Worm (Caenorhabditis elegans) whole organism, midembryonic: Measurements from ENCODE around the gene F16G10.9.

Experiments used
- T22C8.4 ChIP-seq: fragments of 200-800 bp; sonication (Bioruptor generic); IDR thresholded peaks from 2 replicates; pipeline ENCODE4 v1.3.6; 2022; ENCODE audit warnings: missing genetic modification characterization, missing compliant biosample characterization
- cog-1 ChIP-seq: sonication (generic microtip); optimal IDR thresholded peaks from 2 replicates; lab custom pipeline; 2016; ENCODE audit warnings: missing genetic modification characterization, missing compliant biosample characterization
- flt-1 ChIP-seq: fragments of 200-800 bp; sonication (Bioruptor generic); IDR thresholded peaks from 2 replicates; pipeline ENCODE4 v1.3.6; 2022; ENCODE audit warnings: missing genetic modification characterization, missing compliant biosample characterization
- klf-2 ChIP-seq: fragments of 200-800 bp; sonication (Bioruptor generic); conservative IDR thresholded peaks from 2 replicates; pipeline ENCODE4 v1.3.6; 2022; ENCODE audit warnings: missing genetic modification reagents, missing genetic modification characterization, missing compliant biosample characterization
- med-1 ChIP-seq: sonication (generic microtip); optimal IDR thresholded peaks from 2 replicates; lab custom pipeline; 2017; ENCODE audit warnings: missing genetic modification characterization, mild to moderate bottlenecking, missing compliant biosample characterization, antibody characterized with exemption, missing genetic modification reagents; ENCODE audit not compliant: insufficient read depth
- ref-1 ChIP-seq: fragments of 200-800 bp; sonication (Bioruptor generic); conservative IDR thresholded peaks from 2 replicates; pipeline ENCODE4 v1.3.6; 2022; ENCODE audit warnings: missing genetic modification reagents, missing genetic modification characterization, missing compliant biosample characterization
- tab-1 ChIP-seq: fragments of 200-800 bp; sonication (Bioruptor generic); IDR thresholded peaks from 2 replicates; pipeline ENCODE4 v1.3.6; 2022; ENCODE audit warnings: missing genetic modification characterization, missing compliant biosample characterization
- ztf-23 ChIP-seq: fragments of 200-800 bp; sonication (Bioruptor generic); IDR thresholded peaks from 2 replicates; pipeline ENCODE4 v1.3.6; 2022; ENCODE audit warnings: missing genetic modification reagents, missing genetic modification characterization, missing compliant biosample characterization
- ztf-29 ChIP-seq: fragments of 200-800 bp; sonication (Bioruptor generic); IDR thresholded peaks from 2 replicates; pipeline ENCODE4 v1.3.6; 2022; ENCODE audit warnings: missing genetic modification reagents, missing genetic modification characterization, missing compliant biosample characterization

Gene F16G10.9

DNA sequence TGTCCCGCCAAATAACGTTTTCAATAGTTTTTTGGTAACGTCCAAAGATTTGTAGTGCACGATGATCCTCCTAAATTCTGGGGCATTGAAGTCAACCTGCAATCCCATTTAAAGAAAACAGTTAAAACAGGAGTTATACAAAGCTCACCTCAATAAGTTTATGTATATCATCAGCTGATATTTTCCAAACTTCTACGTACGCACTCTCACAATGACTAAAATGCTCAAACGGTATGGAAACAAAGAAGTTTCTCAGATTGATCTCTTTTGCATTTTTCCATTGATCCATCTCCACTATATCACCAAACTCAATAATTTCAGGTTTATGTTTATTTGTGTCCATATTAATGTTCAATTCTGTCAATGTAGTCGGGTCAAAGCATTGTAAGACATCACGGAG lies 26.2 kb upstream of the F16G10.9 start:
- TF ChIP-seq ztf-23 = no peak
- TF ChIP-seq T22C8.4 (GFP tag; lab: Robert Waterston, UW) = no peak
- TF ChIP-seq klf-2 (GFP tag; lab: Robert Waterston, UW) = no peak
- no peak for TF ChIP-seq cog-1 (tag; lab: Kevin White, UChicago)
- TF ChIP-seq tab-1 (GFP tag; lab: Robert Waterston, UW) = no peak
- TF ChIP-seq med-1 (GFP tag; lab: Kevin White, UChicago) = no peak
- no peak for TF ChIP-seq ref-1
- TF ChIP-seq ztf-29 (GFP tag; lab: Robert Waterston, UW) = no peak
- no peak for TF ChIP-seq flt-1 (GFP tag; lab: Robert Waterston, UW)

DNA sequence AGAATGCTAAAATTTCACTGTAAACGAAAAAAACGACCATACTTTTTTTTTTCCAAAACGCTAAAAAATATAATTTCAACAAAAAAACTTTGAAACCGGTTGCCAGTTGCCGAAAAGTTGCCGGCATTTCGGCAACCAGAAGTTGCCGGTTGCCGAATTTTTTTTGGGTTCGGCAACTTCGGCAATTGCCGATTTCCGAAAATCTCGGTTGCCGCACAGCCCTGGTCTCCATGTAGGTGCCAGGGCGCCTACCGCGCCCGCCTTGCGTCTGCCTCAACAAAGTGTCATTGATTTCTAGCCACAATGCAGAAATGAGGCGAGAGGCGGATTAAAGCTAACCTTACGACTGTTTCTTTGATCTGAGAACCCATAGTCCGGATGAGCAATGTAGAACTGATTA lies 25.7 kb upstream of the F16G10.9 start:
- TF ChIP-seq ztf-29 (GFP tag; lab: Robert Waterston, UW) (no peak), ref-1 (no peak), tab-1 (GFP tag; lab: Robert Waterston, UW) (no peak), klf-2 (GFP tag; lab: Robert Waterston, UW) (no peak), flt-1 (GFP tag; lab: Robert Waterston, UW) (no peak), cog-1 (tag; lab: Kevin White, UChicago) (no peak), med-1 (GFP tag; lab: Kevin White, UChicago) (no peak), ztf-23 (no peak), T22C8.4 (GFP tag; lab: Robert Waterston, UW) (no peak)

DNA sequence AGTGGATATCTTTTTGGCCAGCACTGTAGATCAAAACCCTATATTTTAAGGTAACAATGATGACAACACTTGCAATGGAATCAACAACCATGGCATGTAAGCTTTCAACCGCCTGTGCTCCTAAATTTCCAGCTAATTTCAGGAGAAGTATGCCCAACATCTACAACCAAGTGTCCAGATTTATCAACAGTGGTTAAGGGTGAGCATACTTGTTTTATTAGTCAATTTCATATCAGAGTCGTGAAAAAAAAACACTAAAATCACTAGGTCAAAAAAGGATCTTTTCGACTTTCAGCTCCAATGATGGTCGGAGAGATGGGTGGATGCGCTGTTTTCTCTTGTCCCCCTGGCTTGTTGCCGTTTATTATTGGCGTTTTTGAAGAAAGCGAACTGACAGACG lies 18.6 kb upstream of the F16G10.9 start, which contains the start of gene F16G10.1:
Gene F16G10.1 (plus strand): TSS at position 301 of the 400 bp plus-strand sequence.
- no peak for TF ChIP-seq ref-1
- no peak for TF ChIP-seq klf-2 (GFP tag; lab: Robert Waterston, UW)
- TF ChIP-seq ztf-23 = no peak
- no peak for TF ChIP-seq cog-1 (tag; lab: Kevin White, UChicago)
- no peak for TF ChIP-seq flt-1 (GFP tag; lab: Robert Waterston, UW)

DNA sequence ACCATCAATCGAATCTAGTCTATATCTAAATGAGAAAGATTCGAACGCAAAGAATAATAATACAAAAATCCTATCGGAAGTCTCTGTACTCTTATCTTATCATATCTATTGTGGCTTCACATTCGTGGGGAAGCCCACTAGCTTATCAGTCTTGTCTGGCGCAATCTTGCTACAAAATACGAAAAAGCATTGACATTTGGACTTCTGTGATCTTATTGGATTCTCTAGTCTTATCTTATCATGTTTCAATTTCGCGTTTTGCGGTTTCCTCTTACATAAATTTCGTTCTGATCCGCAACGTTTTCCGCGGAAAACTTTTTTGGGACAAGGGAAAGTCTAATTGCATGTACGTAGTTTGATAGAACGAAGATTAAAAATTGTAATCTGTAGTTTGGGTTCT lies 14.4 kb upstream of the F16G10.9 start:
- TF ChIP-seq ztf-23 (no peak), flt-1 (GFP tag; lab: Robert Waterston, UW) (no peak), T22C8.4 (GFP tag; lab: Robert Waterston, UW) (no peak), tab-1 (GFP tag; lab: Robert Waterston, UW) (no peak), ref-1 (no peak), klf-2 (GFP tag; lab: Robert Waterston, UW) (no peak), cog-1 (tag; lab: Kevin White, UChicago) (no peak), ztf-29 (GFP tag; lab: Robert Waterston, UW) (no peak), med-1 (GFP tag; lab: Kevin White, UChicago) (no peak)

DNA sequence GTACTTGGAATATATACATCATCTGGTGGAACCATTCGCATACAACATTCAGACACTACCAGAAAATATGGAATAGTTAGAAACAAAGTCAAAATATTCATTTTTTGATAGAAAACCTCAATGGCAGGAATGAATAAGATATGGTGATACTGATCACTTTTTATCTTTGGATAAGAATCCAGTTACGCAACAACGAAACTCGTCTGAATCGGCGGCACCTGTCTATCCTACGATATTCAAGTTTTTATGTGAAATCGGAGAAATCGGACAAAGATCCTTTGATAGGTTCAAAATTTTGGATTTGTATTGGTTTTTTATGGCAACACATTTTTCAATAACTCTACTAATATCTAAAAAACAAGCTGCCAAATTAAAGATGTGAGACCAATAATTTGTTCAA lies 13.5 kb upstream of the F16G10.9 start, which contains the start of gene F16G10.14:
Gene F16G10.14 (minus strand): TSS at position 101 of the 400 bp plus-strand sequence.
- TF ChIP-seq cog-1 (tag; lab: Kevin White, UChicago) (no peak), klf-2 (GFP tag; lab: Robert Waterston, UW) (no peak), flt-1 (GFP tag; lab: Robert Waterston, UW) (no peak), tab-1 (GFP tag; lab: Robert Waterston, UW) (no peak), ztf-29 (GFP tag; lab: Robert Waterston, UW) (no peak)

DNA sequence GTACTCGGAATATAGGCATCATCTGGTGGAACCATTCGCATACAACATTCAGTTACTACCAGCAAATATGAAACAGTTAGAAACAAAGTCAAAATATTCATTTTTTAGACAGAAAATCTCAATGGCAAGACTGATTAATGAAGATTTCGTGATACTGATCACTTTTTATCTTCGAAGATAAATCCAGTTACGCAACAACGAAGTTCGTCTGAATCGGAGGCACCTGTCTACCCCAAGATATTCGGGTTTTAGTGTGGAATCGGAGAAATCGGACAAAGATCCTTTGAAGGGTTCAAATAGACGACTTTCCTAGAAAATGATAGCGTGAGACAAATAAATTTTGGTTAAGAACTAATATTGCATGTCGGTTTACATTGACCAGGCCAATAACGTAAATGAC lies 10.5 kb upstream of the F16G10.9 start, which contains the start of gene F16G10.13:
Gene F16G10.13 (minus strand): TSS at position 101 of the 400 bp plus-strand sequence.
- no peak for TF ChIP-seq T22C8.4 (GFP tag; lab: Robert Waterston, UW)
- no peak for TF ChIP-seq ztf-29 (GFP tag; lab: Robert Waterston, UW)
- no peak for TF ChIP-seq ref-1
- TF ChIP-seq med-1 (GFP tag; lab: Kevin White, UChicago) = no peak
- TF ChIP-seq klf-2 (GFP tag; lab: Robert Waterston, UW) = no peak
- no peak for TF ChIP-seq tab-1 (GFP tag; lab: Robert Waterston, UW)
- no peak for TF ChIP-seq flt-1 (GFP tag; lab: Robert Waterston, UW)
- TF ChIP-seq cog-1 (tag; lab: Kevin White, UChicago) = no peak
- no peak for TF ChIP-seq ztf-23

DNA sequence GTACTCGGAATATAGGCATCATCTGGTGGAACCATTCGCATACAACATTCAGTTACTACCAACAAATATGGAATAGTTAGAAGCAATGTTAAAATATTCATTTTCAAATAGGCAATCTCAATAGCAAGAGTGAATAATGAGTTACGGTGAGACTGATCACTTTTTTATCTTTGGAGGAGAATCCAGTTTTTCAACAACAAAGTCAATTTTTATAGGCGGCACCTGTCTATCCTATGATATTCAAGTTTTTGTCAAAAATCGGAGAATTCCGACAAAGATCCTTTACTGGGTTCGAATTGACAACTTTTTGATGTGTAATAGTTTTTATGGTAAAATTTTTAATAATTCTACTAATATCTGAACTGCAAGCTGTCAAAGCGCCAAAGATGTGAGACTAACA lies 8.4 kb upstream of the F16G10.9 start, which contains the start of gene F16G10.11:
Gene F16G10.11 (minus strand): TSS at position 101 of the 400 bp plus-strand sequence.
- no peak for TF ChIP-seq T22C8.4 (GFP tag; lab: Robert Waterston, UW)
- no peak for TF ChIP-seq ztf-23
- no peak for TF ChIP-seq klf-2 (GFP tag; lab: Robert Waterston, UW)
- no peak for TF ChIP-seq med-1 (GFP tag; lab: Kevin White, UChicago)
- no peak for TF ChIP-seq flt-1 (GFP tag; lab: Robert Waterston, UW)
- no peak for TF ChIP-seq ref-1
- no peak for TF ChIP-seq cog-1 (tag; lab: Kevin White, UChicago)
- no peak for TF ChIP-seq ztf-29 (GFP tag; lab: Robert Waterston, UW)
- no peak for TF ChIP-seq tab-1 (GFP tag; lab: Robert Waterston, UW)

DNA sequence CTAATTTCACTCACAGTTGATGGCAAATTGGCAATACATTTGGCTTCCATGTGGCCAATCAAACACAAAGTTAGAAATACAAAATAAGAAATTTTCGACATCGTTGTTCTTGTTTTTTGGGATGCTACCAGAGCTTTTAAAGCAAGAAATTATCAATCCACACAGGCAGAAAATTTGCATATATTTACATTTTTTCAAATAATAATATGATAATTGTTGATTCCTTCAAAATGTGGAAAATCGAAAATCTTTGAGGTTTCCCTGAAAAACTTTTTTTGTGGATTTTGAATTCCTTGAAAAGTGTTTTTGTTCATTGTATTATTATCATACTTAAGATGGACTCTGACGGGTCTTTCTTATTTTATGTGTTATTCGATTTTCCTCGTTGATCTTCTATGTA lies 5.5 kb upstream of the F16G10.9 start, which contains the start of gene F16G10.10:
Gene F16G10.10 (minus strand): TSS at position 101 of the 400 bp plus-strand sequence.
- no peak for TF ChIP-seq ref-1
- TF ChIP-seq flt-1 (GFP tag; lab: Robert Waterston, UW) = no peak
- TF ChIP-seq ztf-29 (GFP tag; lab: Robert Waterston, UW) = no peak
- TF ChIP-seq klf-2 (GFP tag; lab: Robert Waterston, UW) = no peak
- no peak for TF ChIP-seq T22C8.4 (GFP tag; lab: Robert Waterston, UW)
- TF ChIP-seq med-1 (GFP tag; lab: Kevin White, UChicago) = no peak
- TF ChIP-seq ztf-23 = no peak
- TF ChIP-seq tab-1 (GFP tag; lab: Robert Waterston, UW) = no peak
- TF ChIP-seq cog-1 (tag; lab: Kevin White, UChicago) = no peak

DNA sequence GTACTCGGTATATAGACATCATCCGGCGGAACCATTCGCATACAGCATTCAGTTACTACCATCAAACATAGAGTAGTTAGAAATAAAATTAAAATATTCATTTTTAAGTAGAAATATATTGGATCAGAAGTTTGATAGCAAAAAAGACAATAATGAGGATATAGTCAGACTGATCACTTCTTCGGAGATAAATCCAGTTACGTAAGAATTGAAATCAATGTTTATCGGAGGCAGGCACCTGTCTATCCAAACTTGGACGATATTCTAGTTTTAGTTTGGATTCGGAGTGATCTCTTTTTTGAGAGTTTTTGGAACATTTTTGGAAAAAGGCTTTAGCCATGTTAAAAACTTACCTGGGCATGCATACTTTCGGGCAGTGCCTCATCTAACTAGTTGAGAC lies 2.1 kb downstream of the F16G10.9 start, which contains the start of gene F16G10.8:
Gene F16G10.8 (minus strand): TSS at position 101 of the 400 bp plus-strand sequence.
- TF ChIP-seq ztf-23 (no peak), ztf-29 (GFP tag; lab: Robert Waterston, UW) (no peak), T22C8.4 (GFP tag; lab: Robert Waterston, UW) (no peak), cog-1 (tag; lab: Kevin White, UChicago) (no peak), flt-1 (GFP tag; lab: Robert Waterston, UW) (no peak), tab-1 (GFP tag; lab: Robert Waterston, UW) (no peak), klf-2 (GFP tag; lab: Robert Waterston, UW) (no peak), med-1 (GFP tag; lab: Kevin White, UChicago) (no peak), ref-1 (no peak)
